Worm (Caenorhabditis elegans) whole organism, L2 larva: ENCODE results near the gene F58H1.5.

Experiments used
- alr-1 ChIP-seq: fragments of 150-350 bp; optimal IDR thresholded peaks from 2 replicates; lab custom pipeline; 2014; ENCODE audit warnings: missing biosample characterization, missing genetic modification characterization
- blmp-1 ChIP-seq: sonication (generic microtip); optimal IDR thresholded peaks from 2 replicates; lab custom pipeline; 2017; ENCODE audit warnings: missing genetic modification characterization, mild to moderate bottlenecking, missing compliant biosample characterization, antibody characterized with exemption, moderate library complexity; ENCODE audit not compliant: insufficient read depth
- fos-1 ChIP-seq: fragments of 150-350 bp; optimal IDR thresholded peaks from 2 replicates; lab custom pipeline; 2014; ENCODE audit warnings: missing biosample characterization, missing genetic modification characterization
- nhr-11 ChIP-seq: fragments of 150-350 bp; optimal IDR thresholded peaks from 2 replicates; lab custom pipeline; 2014; ENCODE audit warnings: missing biosample characterization, missing genetic modification characterization
- nhr-25 ChIP-seq: fragments of 150-350 bp; sonication (generic microtip); optimal IDR thresholded peaks from 3 replicates; lab custom pipeline; 2014; ENCODE audit warnings: missing biosample characterization, missing genetic modification characterization
- snpc-4 ChIP-seq: fragments of 150-350 bp; optimal IDR thresholded peaks from 2 replicates; lab custom pipeline; 2014; ENCODE audit warnings: missing biosample characterization, missing genetic modification characterization
- unc-39 ChIP-seq: fragments of 150-350 bp; optimal IDR thresholded peaks from 2 replicates; lab custom pipeline; 2014; ENCODE audit warnings: missing biosample characterization, missing genetic modification characterization
- unc-55 ChIP-seq: fragments of 150-350 bp; sonication (generic microtip); optimal IDR thresholded peaks from 3 replicates; lab custom pipeline; 2014; ENCODE audit warnings: missing biosample characterization, missing genetic modification reagents, missing genetic modification characterization

DNA sequence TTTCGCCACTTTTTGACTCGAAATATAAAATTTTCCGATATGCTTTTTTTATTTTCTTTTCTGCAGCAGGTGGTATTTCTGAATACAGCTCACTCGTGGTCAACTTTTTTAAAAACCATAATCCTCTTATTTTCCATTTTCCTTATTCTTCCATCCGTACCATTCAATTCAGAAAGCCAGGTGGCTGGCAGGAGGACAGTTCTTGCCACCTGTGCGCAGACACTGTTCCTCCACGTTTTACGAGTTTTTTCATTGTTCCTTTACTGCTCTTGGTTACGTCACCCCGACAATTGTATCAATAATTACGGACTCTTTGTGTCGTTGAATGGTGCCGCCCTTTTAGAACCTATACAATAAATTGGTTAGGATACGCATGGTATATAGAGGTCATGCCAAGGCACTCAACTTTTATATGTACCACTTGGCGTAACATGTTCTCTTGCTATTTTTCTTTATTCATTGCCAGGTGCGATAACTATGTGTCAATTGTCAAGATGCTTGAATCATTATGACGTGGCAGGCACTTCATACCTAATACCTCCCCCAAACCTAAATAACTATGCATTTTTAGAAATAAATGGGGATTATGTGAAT lies 5.2 kb upstream of the F58H1.5 start:
- TF ChIP-seq unc-55: no peak
- TF ChIP-seq alr-1 (tag; lab: Kevin White, UChicago): no peak
- no peak for TF ChIP-seq nhr-11 (tag; lab: Kevin White, UChicago)
- TF ChIP-seq unc-39 (tag; lab: Kevin White, UChicago): no peak
- TF ChIP-seq fos-1 (tag; lab: Kevin White, UChicago): no peak
- TF ChIP-seq blmp-1: no peak
- no peak for TF ChIP-seq nhr-25 (tag; lab: Kevin White, UChicago)
- TF ChIP-seq snpc-4 (tag; lab: Kevin White, UChicago): no peak
